Worm (Caenorhabditis elegans): Measurements from ENCODE around the gene ssu-2.

ce11 chrIV:14343756-14344155 lies 17.3 kb upstream of the ssu-2 start, which contains the start of gene srlf-28:
- TF ChIP-seq tab-1 (GFP tag; IDR thresholded peaks at IDR 0.05) (no peak), klf-2 (GFP tag; conservative IDR thresholded peaks at IDR 0.05) (no peak), ztf-23 (GFP tag; IDR thresholded peaks at IDR 0.05) (no peak), cog-1 (tag; optimal IDR thresholded peaks at IDR 0.05) (no peak)

Data from whole organism, midembryonic.